Worm (Caenorhabditis elegans): ENCODE results near the gene Y43F8B.15.
A peak's percentile ranks its signal among the peaks of the same experiment; 100 is the strongest.

Gene Y43F8B.15

ce11 chrV:19462020-19462419 is at the start of gene Y43F8B.15:
Y43F8B.15 (minus strand) TSS chrV:19462120.
- no peak for TF ChIP-seq vab-15 (tag; optimal IDR thresholded peaks at IDR 0.05)
- TF ChIP-seq irx-1 (tag; optimal IDR thresholded peaks at IDR 0.05) = no peak
- no peak for TF ChIP-seq mef-2 (tag; optimal IDR thresholded peaks at IDR 0.05)
- no peak for TF ChIP-seq fkh-4 (tag; optimal IDR thresholded peaks at IDR 0.05; ENCODE audit: borderline replicate concordance)
- no peak for TF ChIP-seq ztf-11 (tag; optimal IDR thresholded peaks at IDR 0.05)
- no peak for TF ChIP-seq isw-1 (GFP tag; IDR thresholded peaks at IDR 0.05)
- no peak for TF ChIP-seq nhr-84 (tag; optimal IDR thresholded peaks at IDR 0.05)
- no peak for TF ChIP-seq pqm-1 (tag; optimal IDR thresholded peaks at IDR 0.05)
- no peak for TF ChIP-seq pag-3 (tag; optimal IDR thresholded peaks at IDR 0.05; ENCODE audit: borderline replicate concordance, insufficient read depth)

ce11 chrV:19510925-19511324 is 49.0 kb upstream of the Y43F8B.15 start:
- no peak for TF ChIP-seq ceh-82 (tag; optimal IDR thresholded peaks at IDR 0.05)
- TF ChIP-seq sox-4 (tag; optimal IDR thresholded peaks at IDR 0.05) = no peak
- no peak for TF ChIP-seq nhr-76 (tag; optimal IDR thresholded peaks at IDR 0.05)
- no peak for TF ChIP-seq blmp-1 (tag; optimal IDR thresholded peaks at IDR 0.05)
- TF ChIP-seq grh-1 (GFP tag; IDR thresholded peaks at IDR 0.05) = no peak
- no peak for TF ChIP-seq C04F5.9 (tag; optimal IDR thresholded peaks at IDR 0.05)
- no peak for TF ChIP-seq isw-1 (GFP tag; IDR thresholded peaks at IDR 0.05)
- TF ChIP-seq efl-3 (GFP tag; optimal IDR thresholded peaks at IDR 0.05) = no peak
- no peak for TF ChIP-seq mab-9 (GFP tag; IDR thresholded peaks at IDR 0.05)
- TF ChIP-seq jun-1 (tag; optimal IDR thresholded peaks at IDR 0.05) = no peak
- TF ChIP-seq vab-15 (tag; optimal IDR thresholded peaks at IDR 0.05) = no peak
- TF ChIP-seq snu-23 (GFP tag; optimal IDR thresholded peaks at IDR 0.05) = no peak
- TF ChIP-seq elt-3 (tag; optimal IDR thresholded peaks at IDR 0.05) = no peak

ce11 chrV:19510352-19510751 is 48.4 kb upstream of the Y43F8B.15 start:
- no peak for TF ChIP-seq nhr-20 (tag; optimal IDR thresholded peaks at IDR 0.05)
- TF ChIP-seq dpl-1 (GFP tag; optimal IDR thresholded peaks at IDR 0.05) = no peak
- no peak for TF ChIP-seq lir-3 (tag; optimal IDR thresholded peaks at IDR 0.05; ENCODE audit: poor library complexity)
- no peak for TF ChIP-seq hpl-2 (GFP tag; optimal IDR thresholded peaks at IDR 0.05)
- no peak for TF ChIP-seq hlh-17 (GFP tag; optimal IDR thresholded peaks at IDR 0.05; ENCODE audit: borderline replicate concordance)

- TF ChIP-seq lin-13 (GFP tag; optimal IDR thresholded peaks at IDR 0.05) (no peak), efl-1 (optimal IDR thresholded peaks at IDR 0.05) (no peak), efl-1 (GFP tag; optimal IDR thresholded peaks at IDR 0.05 in 1 of 2) (peak in 1 of 2 experiments; percentile 19)
Observed at ce11 chrV:19509061-19509460, 47.1 kb upstream of the Y43F8B.15 start.

ce11 chrV:19502579-19503151 is 40.7 kb upstream of the Y43F8B.15 start, which contains the start of gene Y43F8B.3:
Y43F8B.3 (plus strand) TSS chrV:19503101.
- TF ChIP-seq pax-3 (tag; optimal IDR thresholded peaks at IDR 0.05) (no peak), lin-14 (GFP tag; optimal IDR thresholded peaks at IDR 0.05) (no peak), fos-1 (tag; optimal IDR thresholded peaks at IDR 0.05) (no peak), efl-1 (optimal IDR thresholded peaks at IDR 0.05) (no peak), efl-1 (GFP tag; optimal IDR thresholded peaks at IDR 0.05 in 1 of 2) (no peak)

ce11 chrV:19501389-19501788 is 39.5 kb upstream of the Y43F8B.15 start:
- TF ChIP-seq ceh-90 (tag; optimal IDR thresholded peaks at IDR 0.05) (no peak), ces-1 (GFP tag; optimal IDR thresholded peaks at IDR 0.05) (no peak)

Data from whole organism, L1 larva.